Fruit fly (Drosophila melanogaster) S2 (cell line): ENCODE measurements around the gene smal.

Experiments
- CG8478 ChIP-seq: fragments of >200 bp; optimal IDR thresholded peaks from 2 replicates; lab custom pipeline; 2018
- CTCF ChIP-seq, 2 experiments: fragments of >200 bp; optimal IDR thresholded peaks; 2 replicates each; lab custom pipeline; 2018

DNA sequence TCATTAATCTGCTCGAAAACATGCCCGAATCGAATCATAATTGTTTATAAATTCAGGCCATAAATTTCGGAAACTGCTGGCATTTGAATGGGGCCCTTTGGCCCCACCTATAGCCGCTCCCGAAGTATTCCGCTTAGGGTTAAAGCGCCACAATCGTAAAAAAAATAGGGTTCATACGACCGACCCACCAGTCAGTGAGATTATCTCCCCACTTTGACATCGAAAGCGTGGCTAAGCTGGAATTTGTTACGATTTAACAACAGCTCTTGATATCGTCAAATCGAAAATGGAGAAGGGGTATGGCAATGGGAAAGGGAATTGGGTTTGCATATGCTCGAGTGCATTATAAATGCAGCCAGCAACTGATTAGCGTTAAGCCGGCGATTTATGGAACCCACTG lies 19.9 kb downstream of the smal start:
- TF ChIP-seq CG8478 (lab: Kevin White, UChicago): no peak
- TF ChIP-seq CTCF (optimal IDR thresholded peaks at IDR 0.05; lab: Kevin White, UChicago): no peak
